Worm (Caenorhabditis elegans) whole organism, L4 larva: ENCODE data around the gene srx-86.

Experiments
- D1046.2 ChIP-seq: fragments of 200-800 bp; sonication (Bioruptor generic); IDR thresholded peaks from 2 replicates; pipeline ENCODE4 v1.3.6; 2022; ENCODE audit warnings: missing genetic modification characterization, missing compliant biosample characterization
- T20F7.1 ChIP-seq: fragments of 200-800 bp; sonication (Bioruptor generic); optimal IDR thresholded peaks from 2 replicates; lab custom pipeline; 2018; ENCODE audit warnings: mild to moderate bottlenecking, missing genetic modification characterization, missing compliant biosample characterization
- ZK337.2 ChIP-seq: fragments of 200-800 bp; sonication (Bioruptor generic); IDR thresholded peaks from 2 replicates; pipeline ENCODE4 v1.3.6; 2022; ENCODE audit warnings: missing genetic modification reagents, missing genetic modification characterization, missing compliant biosample characterization
- ZK546.5 ChIP-seq, 2 experiments: sonication (generic microtip); optimal IDR thresholded peaks; 2 replicates each; lab custom pipeline; 2017; ENCODE audit warnings: missing biosample characterization in 2 of 2, missing genetic modification characterization in 2 of 2
- aha-1 ChIP-seq: fragments of 150-350 bp; peaks from one replicate; lab custom pipeline; 2014; ENCODE audit warnings: missing biosample characterization, missing genetic modification characterization
- aly-2 ChIP-seq: sonication (generic microtip); optimal IDR thresholded peaks from 2 replicates; lab custom pipeline; 2018; ENCODE audit warnings: missing biosample characterization, missing genetic modification characterization
- arid-1 ChIP-seq: fragments of 200-800 bp; sonication (Bioruptor generic); conservative IDR thresholded peaks from 2 replicates; pipeline ENCODE4 v1.3.6; 2022; ENCODE audit warnings: missing genetic modification reagents, missing genetic modification characterization, missing compliant biosample characterization
- attf-4 ChIP-seq: sonication (generic microtip); optimal IDR thresholded peaks from 3 replicates; lab custom pipeline; 2017; ENCODE audit warnings: missing biosample characterization, missing genetic modification characterization
- ceh-20 ChIP-seq: fragments of 200-800 bp; sonication (Bioruptor generic); IDR thresholded peaks from 2 replicates; pipeline ENCODE4 v1.3.6; 2022; ENCODE audit warnings: missing genetic modification reagents, missing genetic modification characterization, missing compliant biosample characterization
- ceh-44 ChIP-seq: fragments of 200-800 bp; sonication (Bioruptor generic); IDR thresholded peaks from 2 replicates; pipeline ENCODE4 v1.3.6; 2022; ENCODE audit warnings: missing genetic modification reagents, missing genetic modification characterization, missing compliant biosample characterization
- ceh-62 ChIP-seq: sonication (generic microtip); optimal IDR thresholded peaks from 2 replicates; lab custom pipeline; 2017; ENCODE audit warnings: missing biosample characterization, missing genetic modification characterization
- daf-16 ChIP-seq, 3 experiments: sonication (generic microtip); optimal IDR thresholded peaks; 2 replicates each; lab custom pipeline; 2016 to 2017; ENCODE audit warnings: missing genetic modification characterization in 3 of 3, missing genetic modification reagents in 3 of 3, mild to moderate bottlenecking in 2 of 3, missing compliant biosample characterization in 2 of 3, missing biosample characterization in 1 of 3, moderate library complexity in 1 of 3
- daf-8 ChIP-seq: fragments of 200-800 bp; sonication (Bioruptor generic); IDR thresholded peaks from 2 replicates; pipeline ENCODE4 v1.3.6; 2022; ENCODE audit warnings: missing genetic modification characterization, missing compliant biosample characterization
- dmd-6 ChIP-seq: fragments of 200-800 bp; sonication (Bioruptor generic); IDR thresholded peaks from 2 replicates; pipeline ENCODE4 v1.3.6; 2022; ENCODE audit warnings: missing genetic modification reagents, missing genetic modification characterization, missing compliant biosample characterization
- dmd-9 ChIP-seq: fragments of 200-800 bp; sonication (Bioruptor generic); IDR thresholded peaks from 2 replicates; pipeline ENCODE4 v1.3.6; 2022; ENCODE audit warnings: missing genetic modification reagents, missing genetic modification characterization, missing compliant biosample characterization
- dpl-1 ChIP-seq: fragments of 150-350 bp; optimal IDR thresholded peaks from 2 replicates; lab custom pipeline; 2014; ENCODE audit warnings: missing biosample characterization, missing genetic modification reagents, missing genetic modification characterization
- dve-1 ChIP-seq: sonication (generic microtip); optimal IDR thresholded peaks from 2 replicates; lab custom pipeline; 2017; ENCODE audit warnings: antibody characterized with exemption, mild to moderate bottlenecking, missing genetic modification characterization, missing compliant biosample characterization; ENCODE audit not compliant: insufficient read depth
- egl-27 ChIP-seq: sonication (generic microtip); optimal IDR thresholded peaks from 3 replicates; lab custom pipeline; 2017; ENCODE audit warnings: missing biosample characterization, missing genetic modification reagents, missing genetic modification characterization
- fkh-10 ChIP-seq: fragments of 150-350 bp; optimal IDR thresholded peaks from 2 replicates; lab custom pipeline; 2014; ENCODE audit warnings: missing biosample characterization, missing genetic modification reagents, missing genetic modification characterization
- hif-1 ChIP-seq, 2 experiments: sonication (generic microtip); optimal IDR thresholded peaks; 2 replicates each; lab custom pipeline; 2016 to 2017; ENCODE audit warnings: missing compliant biosample characterization in 2 of 2, missing genetic modification characterization in 2 of 2, missing genetic modification reagents in 2 of 2, missing genotype in 2 of 2, mild to moderate bottlenecking in 1 of 2
- hlh-11 ChIP-seq: fragments of 200-800 bp; sonication (Bioruptor generic); optimal IDR thresholded peaks from 2 replicates; lab custom pipeline; 2018; ENCODE audit warnings: mild to moderate bottlenecking, missing genetic modification characterization, missing compliant biosample characterization
- jun-1 ChIP-seq: fragments of 150-350 bp; optimal IDR thresholded peaks from 2 replicates; lab custom pipeline; 2014; ENCODE audit warnings: missing biosample characterization, missing genetic modification reagents, missing genetic modification characterization
- lin-15B ChIP-seq: fragments of 150-350 bp; sonication (generic microtip); optimal IDR thresholded peaks from 3 replicates; lab custom pipeline; 2014; ENCODE audit warnings: missing biosample characterization, missing genetic modification characterization
- lin-29 ChIP-seq: fragments of 200-800 bp; sonication (Bioruptor generic); IDR thresholded peaks from 2 replicates; pipeline ENCODE4 v1.3.6; 2022; ENCODE audit warnings: missing genetic modification reagents, missing genetic modification characterization, missing compliant biosample characterization
- madf-5 ChIP-seq, 2 experiments: fragments of 200-800 bp; sonication (Bioruptor generic); IDR thresholded peaks; 2 replicates each; pipeline ENCODE4 v1.3.6; 2022; ENCODE audit warnings: missing compliant biosample characterization in 2 of 2, missing genetic modification characterization in 2 of 2
- mes-2 ChIP-seq: sonication (generic microtip); optimal IDR thresholded peaks from 2 replicates; lab custom pipeline; 2016; ENCODE audit warnings: missing genotype, mild to moderate bottlenecking, missing genetic modification characterization, missing compliant biosample characterization; ENCODE audit not compliant: poor library complexity, severe bottlenecking
- mxl-3 ChIP-seq: fragments of 200-800 bp; sonication (Bioruptor generic); optimal IDR thresholded peaks from 2 replicates; lab custom pipeline; 2018; ENCODE audit warnings: mild to moderate bottlenecking, missing genetic modification characterization, missing compliant biosample characterization
- nhr-111 ChIP-seq: fragments of 200-800 bp; sonication (Bioruptor generic); optimal IDR thresholded peaks from 2 replicates; lab custom pipeline; 2018; ENCODE audit warnings: mild to moderate bottlenecking, missing genetic modification characterization, missing compliant biosample characterization
- nhr-237 ChIP-seq: sonication (generic microtip); optimal IDR thresholded peaks from 2 replicates; lab custom pipeline; 2017; ENCODE audit warnings: missing biosample characterization, missing genetic modification characterization
- nhr-28 ChIP-seq: fragments of 150-350 bp; optimal IDR thresholded peaks from 2 replicates; lab custom pipeline; 2014; ENCODE audit warnings: missing biosample characterization, missing genetic modification characterization
- pqm-1 ChIP-seq: sonication (generic microtip); optimal IDR thresholded peaks from 2 replicates; lab custom pipeline; 2017; ENCODE audit warnings: missing biosample characterization, missing genetic modification characterization
- sdz-12 ChIP-seq: fragments of 200-800 bp; sonication (Bioruptor generic); optimal IDR thresholded peaks from 2 replicates; lab custom pipeline; 2018; ENCODE audit warnings: mild to moderate bottlenecking, missing genetic modification characterization, missing compliant biosample characterization
- skn-1 ChIP-seq: fragments of 150-350 bp; optimal IDR thresholded peaks from 2 replicates; lab custom pipeline; 2014; ENCODE audit warnings: missing biosample characterization, missing genetic modification characterization
- unc-62 ChIP-seq, 3 experiments: fragments of 150-350 bp in 1 of 3; sonication (generic microtip); optimal IDR thresholded peaks in 2 of 3; peaks in 1 of 3; 1 replicate in 1 of 3; 2 replicates in 2 of 3; lab custom pipeline; 2014 to 2017; ENCODE audit warnings: missing biosample characterization in 3 of 3, missing genetic modification characterization in 3 of 3, missing genetic modification reagents in 3 of 3, missing genotype in 1 of 3

Gene srx-86

DNA sequence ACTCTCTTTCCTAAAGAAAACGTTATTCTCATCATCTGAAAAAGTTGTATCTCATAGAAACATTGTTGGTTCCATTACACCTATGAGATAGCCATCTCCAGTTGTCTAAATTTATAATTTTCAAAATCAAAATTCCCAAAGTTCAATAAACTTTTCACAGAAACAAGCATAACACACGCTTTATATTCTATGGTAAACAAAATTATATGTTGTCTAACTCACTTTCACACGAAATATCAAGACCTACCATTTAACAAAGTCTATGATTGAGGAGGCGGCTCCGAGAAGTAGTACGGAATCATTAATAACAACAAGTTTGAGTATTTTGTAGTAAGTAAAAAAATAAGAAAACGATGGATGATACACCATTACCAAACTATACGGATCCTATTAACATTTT lies 36.1 kb downstream of the srx-86 start, which contains the start of gene srx-84 (continued):
- TF ChIP-seq skn-1 (no peak), unc-62 (GFP tag; optimal IDR thresholded peaks at IDR 0.05 in 1 of 2; lab: Kevin White, UChicago) (no peak), unc-62 (tag; optimal IDR thresholded peaks at IDR 0.05; lab: Kevin White, UChicago) (no peak)

DNA sequence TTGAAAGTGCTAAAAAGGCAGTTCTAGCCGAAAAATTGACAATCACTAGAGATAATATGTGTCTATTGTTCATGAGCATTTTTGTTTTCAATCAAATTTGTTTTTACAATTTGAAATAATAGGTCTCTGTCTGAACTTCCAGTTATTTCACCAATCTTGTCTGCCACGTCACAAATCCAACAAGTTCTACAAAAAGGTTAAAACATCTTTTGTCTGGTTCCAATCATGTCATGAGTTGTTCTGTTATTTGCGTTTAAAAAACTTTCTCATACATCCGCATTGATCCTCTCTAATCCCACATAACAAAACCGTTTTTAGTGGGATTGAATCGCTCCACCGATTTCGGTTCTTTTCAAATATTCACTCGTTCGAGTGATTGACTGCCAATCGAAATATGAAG lies 38.1 kb downstream of the srx-86 start, which contains the start of gene F35B12.9:
TSS of gene F35B12.9 (plus strand) at position 372 of the 400 bp plus-strand sequence.
- TF ChIP-seq unc-62 (GFP tag; optimal IDR thresholded peaks at IDR 0.05 in 1 of 2; lab: Kevin White, UChicago) (peak in 1 of 2 experiments; percentile 18), unc-62 (tag; optimal IDR thresholded peaks at IDR 0.05; lab: Kevin White, UChicago) (no peak), mxl-3 (GFP tag; lab: Kevin White, UChicago) (no peak), aha-1 (tag; lab: Kevin White, UChicago) (peak; percentile 94), dpl-1 (GFP tag; lab: Kevin White, UChicago) (no peak), arid-1 (GFP tag; lab: Robert Waterston, UW) (no peak)

DNA sequence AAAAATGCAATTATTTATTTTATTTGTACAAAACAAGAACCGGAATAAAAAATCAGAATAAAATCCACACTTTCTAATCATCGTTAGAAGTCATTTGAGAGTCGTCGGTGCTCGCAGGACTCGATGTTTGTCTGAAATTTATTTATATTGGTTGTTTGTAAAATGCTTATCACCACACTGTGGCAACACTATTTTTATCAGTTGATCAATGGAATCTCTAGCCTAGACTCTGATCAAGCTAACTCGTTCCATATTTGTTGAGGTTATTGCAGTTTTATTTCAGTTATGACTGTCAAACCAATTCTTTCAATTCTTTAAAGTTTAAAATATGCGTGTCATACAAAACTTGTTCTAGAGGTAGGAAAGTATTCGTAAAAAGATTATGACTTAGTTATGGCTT lies 41.7 kb downstream of the srx-86 start, which contains the start of gene dhs-20:
TSS of gene dhs-20 (minus strand) at position 80 of the 400 bp plus-strand sequence.
- TF ChIP-seq aha-1 (tag; lab: Kevin White, UChicago): peak; percentile 35
- TF ChIP-seq daf-8 (GFP tag; lab: Robert Waterston, UW): no peak
- TF ChIP-seq jun-1 (tag; lab: Kevin White, UChicago): no peak
- no peak for TF ChIP-seq ceh-44 (GFP tag; lab: Robert Waterston, UW)
- TF ChIP-seq daf-16 (GFP tag; optimal IDR thresholded peaks at IDR 0.05; lab: Kevin White, UChicago): no peak
- TF ChIP-seq daf-16 (tag; optimal IDR thresholded peaks at IDR 0.05; lab: Kevin White, UChicago): peak; percentile 86
- peak; percentile 14 for TF ChIP-seq pqm-1 (tag; lab: Kevin White, UChicago)
- no peak for TF ChIP-seq D1046.2 (GFP tag; lab: Robert Waterston, UW)
- peak; percentile 41 for TF ChIP-seq dve-1
- no peak for TF ChIP-seq T20F7.1 (GFP tag; lab: Kevin White, UChicago)
- no peak for TF ChIP-seq attf-4 (tag; lab: Kevin White, UChicago)
- no peak for TF ChIP-seq ceh-62 (tag; lab: Kevin White, UChicago)
- no peak for TF ChIP-seq nhr-111 (GFP tag; lab: Kevin White, UChicago)
- TF ChIP-seq dmd-6 (GFP tag; lab: Robert Waterston, UW): peak; percentile 23; the same call in 1 of the 2 replicates
- TF ChIP-seq nhr-28 (tag; lab: Kevin White, UChicago): peak; percentile 60
- no peak for TF ChIP-seq lin-29 (GFP tag; lab: Robert Waterston, UW)
- no peak for TF ChIP-seq mes-2 (tag; lab: Kevin White, UChicago)

DNA sequence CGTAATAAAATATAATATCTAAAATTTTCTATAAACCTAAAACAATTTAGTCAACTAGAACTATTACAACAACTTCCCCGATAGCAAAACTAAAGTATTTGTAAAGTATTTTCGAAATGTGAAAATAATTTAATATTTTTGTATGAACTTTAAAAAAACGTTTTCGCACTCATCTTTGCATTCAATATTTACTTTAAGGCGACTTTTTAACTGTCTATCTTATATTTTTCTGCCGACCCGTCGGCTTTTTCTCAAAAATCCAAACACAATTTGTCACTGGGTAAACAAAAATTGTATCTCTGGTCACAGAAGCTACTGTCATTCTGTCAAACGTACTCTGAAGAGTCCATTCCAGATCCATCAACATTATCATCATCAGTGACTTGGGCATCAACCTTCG lies 42.5 kb downstream of the srx-86 start:
- TF ChIP-seq D1046.2 (GFP tag; lab: Robert Waterston, UW): no peak
- no peak for TF ChIP-seq T20F7.1 (GFP tag; lab: Kevin White, UChicago)
- no peak for TF ChIP-seq sdz-12
- no peak for TF ChIP-seq ceh-20 (GFP tag; lab: Robert Waterston, UW)
- no peak for TF ChIP-seq hlh-11
- no peak for TF ChIP-seq fkh-10 (GFP tag; lab: Kevin White, UChicago)
- TF ChIP-seq egl-27 (tag; lab: Kevin White, UChicago): no peak

DNA sequence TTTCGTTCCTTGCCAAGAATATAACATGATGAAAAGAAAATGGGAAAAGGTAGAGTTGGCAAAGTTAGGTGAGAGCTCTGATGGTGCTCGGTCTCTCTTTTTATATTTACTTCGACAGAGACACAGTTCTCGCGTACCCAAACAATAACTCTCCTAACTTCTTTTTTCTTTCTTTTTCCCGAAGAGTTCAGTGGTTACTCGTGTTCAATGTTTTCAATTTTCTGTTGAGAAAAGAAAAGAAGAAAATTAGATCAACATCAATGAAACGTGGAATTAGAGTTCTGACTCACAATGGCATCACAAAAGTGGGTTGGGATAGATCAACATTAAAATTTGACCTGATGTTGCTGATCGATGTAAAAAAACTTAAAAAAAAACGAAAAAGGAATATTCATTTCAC lies 43.7 kb downstream of the srx-86 start, which contains the start of gene idpp-16:
TSS of gene idpp-16 (minus strand) at position 101 of the 400 bp plus-strand sequence.
- TF ChIP-seq nhr-28 (tag; lab: Kevin White, UChicago): no peak
- TF ChIP-seq nhr-237 (tag; lab: Kevin White, UChicago): no peak
- no peak for TF ChIP-seq daf-8 (GFP tag; lab: Robert Waterston, UW)
- TF ChIP-seq sdz-12: no peak
- TF ChIP-seq ZK337.2: no peak

DNA sequence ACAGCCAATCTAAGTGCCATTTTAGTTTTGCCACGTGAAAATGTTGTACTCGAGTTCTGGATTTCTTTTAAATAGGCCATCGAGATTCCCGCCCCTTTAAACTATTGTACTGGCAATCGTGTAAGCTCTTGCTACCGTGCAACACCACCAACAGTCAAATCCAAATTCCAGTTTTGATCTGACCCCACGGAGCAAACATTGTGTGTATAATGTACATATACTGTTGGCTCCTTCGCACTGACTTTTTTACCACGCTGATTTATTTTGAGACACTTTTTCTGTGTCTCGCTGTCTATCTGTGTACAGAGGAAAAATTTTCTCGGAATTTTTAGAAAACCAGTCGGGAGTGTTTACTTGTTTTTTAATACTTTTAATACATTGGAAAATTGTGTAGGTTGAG lies 47.3 kb downstream of the srx-86 start, which contains the start of gene piit-1:
TSS of gene piit-1 (minus strand) at position 101 of the 400 bp plus-strand sequence.
- TF ChIP-seq aly-2 (tag; lab: Kevin White, UChicago): no peak
- TF ChIP-seq attf-4 (tag; lab: Kevin White, UChicago): no peak
- no peak for TF ChIP-seq lin-15B (tag; lab: Kevin White, UChicago)
- TF ChIP-seq dmd-9 (GFP tag; lab: Robert Waterston, UW): no peak
- no peak for TF ChIP-seq sdz-12
- no peak for TF ChIP-seq madf-5 (GFP tag; IDR thresholded peaks at IDR 0.05; lab: Robert Waterston, UW)
- TF ChIP-seq skn-1: no peak
- no peak for TF ChIP-seq hif-1 (tag; optimal IDR thresholded peaks at IDR 0.05; lab: Kevin White, UChicago)
- TF ChIP-seq ZK546.5 (tag; optimal IDR thresholded peaks at IDR 0.05; lab: Kevin White, UChicago): no peak
